Worm (Caenorhabditis elegans): Measurements from ENCODE around the gene sra-39.

Gene sra-39

ce11 chrX:13920374-13920986 is 17.3 kb upstream of the sra-39 start (continued):
- TF ChIP-seq ZK546.5 (tag; optimal IDR thresholded peaks at IDR 0.05) (no peak), lin-1 (GFP tag; IDR thresholded peaks at IDR 0.05) (no peak), daf-8 (GFP tag; IDR thresholded peaks at IDR 0.05) (no peak), D1046.2 (GFP tag; IDR thresholded peaks at IDR 0.05) (no peak), nhr-77 (tag; optimal IDR thresholded peaks at IDR 0.05) (no peak), nhr-48 (tag; optimal IDR thresholded peaks at IDR 0.05) (peak; percentile 26), cey-2 (tag; optimal IDR thresholded peaks at IDR 0.05; ENCODE audit: borderline replicate concordance, insufficient read depth) (no peak), fkh-10 (GFP tag; optimal IDR thresholded peaks at IDR 0.05) (peak; percentile 32), mdl-1 (tag; optimal IDR thresholded peaks at IDR 0.05) (peak in 1 of 2 experiments; percentile 25), ces-1 (GFP tag; optimal IDR thresholded peaks at IDR 0.05) (peak; percentile 11), zag-1 (tag; optimal IDR thresholded peaks at IDR 0.05) (no peak), Y105C5A.15 (GFP tag; IDR thresholded peaks at IDR 0.05) (no peak), Y5F2A.4 (GFP tag; optimal IDR thresholded peaks at IDR 0.05) (no peak), ceh-82 (tag; optimal IDR thresholded peaks at IDR 0.05) (no peak), sdz-12 (GFP tag; optimal IDR thresholded peaks at IDR 0.05) (no peak), mdt-29 (GFP tag; IDR thresholded peaks at IDR 0.05) (peak; percentile 62; the same call in 1 of the 2 replicates), zip-2 (tag; optimal IDR thresholded peaks at IDR 0.05) (no peak), T26A8.4 (GFP tag; IDR thresholded peaks at IDR 0.05) (peak; percentile 51; the same call in 1 of the 2 replicates), dve-1 (tag; optimal IDR thresholded peaks at IDR 0.05; ENCODE audit: insufficient read depth) (peak; percentile 37), F44E2.7 (GFP tag; IDR thresholded peaks at IDR 0.05) (no peak), fos-1 (tag; optimal IDR thresholded peaks at IDR 0.05) (no peak), nhr-10 (tag; optimal IDR thresholded peaks at IDR 0.05) (peak; percentile 9), spr-3 (GFP tag; optimal IDR thresholded peaks at IDR 0.05) (no peak), nhr-41 (GFP tag; IDR thresholded peaks at IDR 0.05) (no peak), F49E8.2 (tag; optimal IDR thresholded peaks at IDR 0.05; ENCODE audit: borderline replicate concordance) (no peak), dpl-1 (GFP tag; optimal IDR thresholded peaks at IDR 0.05) (peak; percentile 29), F26F4.8 (GFP tag; conservative IDR thresholded peaks at IDR 0.05) (no peak), set-16 (GFP tag; IDR thresholded peaks at IDR 0.05) (peak; percentile 47), hif-1 (tag; optimal IDR thresholded peaks at IDR 0.05) (peak in 1 of 2 experiments; percentile 8), saeg-2 (GFP tag; IDR thresholded peaks at IDR 0.05) (no peak), zfp-3 (GFP tag; conservative IDR thresholded peaks at IDR 0.05) (0 out of 2 replicates have a peak, but pooled peaks have one; percentile 21), gei-8 (GFP tag; optimal IDR thresholded peaks at IDR 0.05) (peak; percentile 10), attf-4 (tag; optimal IDR thresholded peaks at IDR 0.05) (no peak), daf-12 (tag; optimal IDR thresholded peaks at IDR 0.05) (no peak), hlh-30 (tag; optimal IDR thresholded peaks at IDR 0.05; ENCODE audit: insufficient read depth) (peak; percentile 35), ceh-62 (tag; optimal IDR thresholded peaks at IDR 0.05) (no peak), lin-15B (tag; optimal IDR thresholded peaks at IDR 0.05) (no peak), dmd-6 (GFP tag; IDR thresholded peaks at IDR 0.05) (peak; percentile 25; the same call in 1 of the 2 replicates), unc-62 (GFP tag; optimal IDR thresholded peaks at IDR 0.05 in 1 of 2) (peak in 1 of 2 experiments; percentile 95), unc-62 (tag; optimal IDR thresholded peaks at IDR 0.05) (no peak), tag-97 (GFP tag; IDR thresholded peaks at IDR 0.05) (no peak), egl-43 (GFP tag; IDR thresholded peaks at IDR 0.05) (no peak), ZK337.2 (GFP tag; IDR thresholded peaks at IDR 0.05) (no peak), ztf-11 (tag; optimal IDR thresholded peaks at IDR 0.05) (no peak), mes-2 (tag; optimal IDR thresholded peaks at IDR 0.05; ENCODE audit: poor library complexity, severe bottlenecking) (no peak), madf-5 (GFP tag; IDR thresholded peaks at IDR 0.05) (no peak), aha-1 (tag) (peak; percentile 90), mep-1 (tag; optimal IDR thresholded peaks at IDR 0.05) (peak; percentile 74), nhr-25 (tag; optimal IDR thresholded peaks at IDR 0.05; ENCODE audit: borderline replicate concordance, insufficient read depth) (peak; percentile 68), mxl-3 (GFP tag; optimal IDR thresholded peaks at IDR 0.05) (peak; percentile 57)

All from whole organism, L4 larva.